Worm (Caenorhabditis elegans) whole organism, L1 larva: ENCODE data around the gene ZK1098.2.

Source experiments
- aly-2 ChIP-seq: fragments of 150-350 bp; optimal IDR thresholded peaks from 2 replicates; lab custom pipeline; 2014; ENCODE audit warnings: missing biosample characterization, missing genetic modification characterization
- dsc-1 ChIP-seq: sonication (generic microtip); optimal IDR thresholded peaks from 2 replicates; lab custom pipeline; 2016; ENCODE audit warnings: mild to moderate bottlenecking, missing genetic modification characterization, missing compliant biosample characterization
- lin-14 ChIP-seq: fragments of 200-800 bp; sonication (Bioruptor generic); optimal IDR thresholded peaks from 2 replicates; lab custom pipeline; 2018; ENCODE audit warnings: mild to moderate bottlenecking, missing genetic modification characterization, moderate library complexity, missing compliant biosample characterization
- lin-39 ChIP-seq: fragments of 150-350 bp; optimal IDR thresholded peaks from 2 replicates; lab custom pipeline; 2014; ENCODE audit warnings: missing biosample characterization, missing genetic modification reagents, missing genetic modification characterization
- mab-9 ChIP-seq: fragments of 200-800 bp; sonication (Bioruptor generic); IDR thresholded peaks from 2 replicates; pipeline ENCODE4 v1.3.6; 2022; ENCODE audit warnings: missing genetic modification reagents, missing genetic modification characterization, missing compliant biosample characterization
- mep-1 ChIP-seq: fragments of 150-350 bp; optimal IDR thresholded peaks from 2 replicates; lab custom pipeline; 2014; ENCODE audit warnings: missing biosample characterization, missing genetic modification characterization
- nhr-76 ChIP-seq: sonication (generic microtip); optimal IDR thresholded peaks from 2 replicates; lab custom pipeline; 2017; ENCODE audit warnings: missing biosample characterization, missing genetic modification characterization
- unc-86 ChIP-seq: sonication (generic microtip); optimal IDR thresholded peaks from 2 replicates; lab custom pipeline; 2016; ENCODE audit warnings: missing genetic modification characterization, missing compliant biosample characterization

DNA sequence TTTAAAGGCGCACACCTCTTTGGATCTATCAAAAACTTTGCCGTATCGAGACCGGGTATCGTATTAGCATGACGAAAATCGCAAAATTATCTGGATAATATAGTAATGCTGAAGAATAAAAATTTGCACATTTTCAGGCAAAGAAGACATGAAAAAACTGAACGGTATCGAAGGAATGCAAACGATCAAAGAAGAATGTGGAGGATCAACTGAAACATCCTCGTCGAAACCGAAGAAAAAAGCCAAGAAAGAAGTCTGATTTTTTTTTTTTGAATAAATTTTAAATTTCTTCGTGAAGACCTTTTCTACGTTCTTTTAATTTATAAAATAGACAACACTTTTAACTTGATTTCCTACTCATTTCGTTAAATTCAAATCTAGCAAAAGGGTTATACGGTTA is 15.9 kb downstream of the ZK1098.2 start, which contains the start of gene ZK1098.12:
- TF ChIP-seq mab-9 (no peak), mep-1 (tag; lab: Kevin White, UChicago) (no peak), dsc-1 (tag; lab: Kevin White, UChicago) (no peak), unc-86 (tag; lab: Kevin White, UChicago) (no peak), nhr-76 (tag; lab: Kevin White, UChicago) (no peak), aly-2 (no peak), lin-39 (no peak), lin-14 (GFP tag; lab: Kevin White, UChicago) (no peak)
